Fruit fly (Drosophila melanogaster) whole organism, wandering third instar larva: Measurements from ENCODE around the gene CG32071.

Experiments used
- Abd-B ChIP-seq: fragments of >200 bp; optimal IDR thresholded peaks from 2 replicates; lab custom pipeline; 2017; ENCODE audit warnings: missing biosample characterization, missing genetic modification characterization
- CG9705 ChIP-seq: fragments of 200-800 bp; sonication (Bioruptor generic); optimal IDR thresholded peaks from 2 replicates; lab custom pipeline; 2018; ENCODE audit warnings: missing biosample characterization, mild to moderate bottlenecking, missing genetic modification characterization
- CrebA ChIP-seq: fragments of 200-800 bp; sonication (Bioruptor generic); optimal IDR thresholded peaks from 2 replicates; lab custom pipeline; 2016; ENCODE audit warnings: missing biosample characterization, mild to moderate bottlenecking, missing genetic modification characterization, borderline replicate concordance
- Dfd ChIP-seq: fragments of >200 bp; optimal IDR thresholded peaks from 2 replicates; lab custom pipeline; 2017; ENCODE audit warnings: missing biosample characterization, missing genetic modification characterization
- Hr78 ChIP-seq: fragments of >200 bp; optimal IDR thresholded peaks from 2 replicates; lab custom pipeline; 2017; ENCODE audit warnings: missing biosample characterization, missing genetic modification characterization
- Hr83 ChIP-seq: fragments of 200-300 bp; sonication (Bioruptor generic); optimal IDR thresholded peaks from 2 replicates; lab custom pipeline; 2016; ENCODE audit warnings: missing biosample characterization, mild to moderate bottlenecking, missing genetic modification characterization, moderate library complexity; ENCODE audit not compliant: poor library complexity, severe bottlenecking
- Mio ChIP-seq: sonication (Bioruptor generic); optimal IDR thresholded peaks from 2 replicates; lab custom pipeline; 2016; ENCODE audit warnings: missing biosample characterization, missing genetic modification characterization
- N ChIP-seq: fragments of >200 bp; optimal IDR thresholded peaks from 2 replicates; lab custom pipeline; 2018; ENCODE audit warnings: missing biosample characterization, missing external identifiers, missing genetic modification characterization
- OdsH ChIP-seq: fragments of 200-800 bp; sonication (Bioruptor generic); optimal IDR thresholded peaks from 2 replicates; lab custom pipeline; 2016; ENCODE audit warnings: missing biosample characterization, mild to moderate bottlenecking, missing genetic modification characterization
- Rel ChIP-seq, 2 experiments: fragments of 200-800 bp; sonication (Bioruptor generic) in 1 of 2; optimal IDR thresholded peaks; 2 replicates in 1 of 2; 3 replicates in 1 of 2; lab custom pipeline; 2016 to 2019; ENCODE audit warnings: mild to moderate bottlenecking in 2 of 2, missing biosample characterization in 2 of 2, missing genetic modification characterization in 2 of 2, moderate library complexity in 1 of 2
- dsf ChIP-seq: sonication (Bioruptor generic); optimal IDR thresholded peaks from 2 replicates; lab custom pipeline; 2016; ENCODE audit warnings: missing biosample characterization, missing genetic modification characterization, borderline replicate concordance
- lola ChIP-seq: fragments of >200 bp; optimal IDR thresholded peaks from 2 replicates; lab custom pipeline; 2017; ENCODE audit warnings: missing biosample characterization, missing genetic modification characterization
- psq ChIP-seq: fragments of 200-800 bp; sonication (Bioruptor generic); optimal IDR thresholded peaks from 3 replicates; lab custom pipeline; 2017; ENCODE audit warnings: missing biosample characterization, mild to moderate bottlenecking, missing genetic modification characterization, moderate library complexity

DNA sequence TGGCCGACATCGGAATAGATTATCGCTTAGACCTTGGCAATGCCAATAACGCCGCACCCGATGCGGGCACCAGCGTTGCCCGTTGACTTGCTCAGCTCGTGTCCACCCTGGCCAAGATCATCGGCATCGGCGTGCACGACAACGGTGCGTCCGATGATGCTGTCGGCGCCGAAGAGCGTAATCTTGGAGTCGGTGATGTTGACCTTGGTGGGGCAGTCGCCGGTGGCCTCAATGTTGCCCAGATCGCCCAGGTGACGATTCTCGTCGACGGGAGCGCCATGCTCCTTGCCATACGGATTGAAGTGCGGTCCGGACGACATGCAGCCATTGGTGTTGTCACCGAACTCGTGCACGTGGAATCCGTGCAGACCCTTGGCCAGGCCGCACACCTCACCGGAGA lies 8.8 kb upstream of the CG32071 start:
- TF ChIP-seq OdsH (GFP tag; lab: Kevin White, UChicago) (no peak), Rel (GFP tag; optimal IDR thresholded peaks at IDR 0.05; lab: Kevin White, UChicago) (no peak), Rel (tag; optimal IDR thresholded peaks at IDR 0.05; lab: Kevin White, UChicago) (no peak), Hr78 (GFP tag; lab: Kevin White, UChicago) (no peak), dsf (GFP tag; lab: Kevin White, UChicago) (no peak), Hr83 (no peak), psq (GFP tag; lab: Kevin White, UChicago) (no peak), Abd-B (GFP tag; lab: Kevin White, UChicago) (no peak), Mio (GFP tag; lab: Kevin White, UChicago) (no peak), N (GFP tag; lab: Kevin White, UChicago) (no peak), CG9705 (GFP tag; lab: Kevin White, UChicago) (no peak), CrebA (GFP tag; lab: Kevin White, UChicago) (no peak), lola (GFP tag; lab: Kevin White, UChicago) (no peak), Dfd (no peak)
